Worm (Caenorhabditis elegans): ENCODE results near the gene cest-34.
A peak's percentile ranks its signal among the peaks of the same experiment; 100 is the strongest.

The cest-34 gene

DNA sequence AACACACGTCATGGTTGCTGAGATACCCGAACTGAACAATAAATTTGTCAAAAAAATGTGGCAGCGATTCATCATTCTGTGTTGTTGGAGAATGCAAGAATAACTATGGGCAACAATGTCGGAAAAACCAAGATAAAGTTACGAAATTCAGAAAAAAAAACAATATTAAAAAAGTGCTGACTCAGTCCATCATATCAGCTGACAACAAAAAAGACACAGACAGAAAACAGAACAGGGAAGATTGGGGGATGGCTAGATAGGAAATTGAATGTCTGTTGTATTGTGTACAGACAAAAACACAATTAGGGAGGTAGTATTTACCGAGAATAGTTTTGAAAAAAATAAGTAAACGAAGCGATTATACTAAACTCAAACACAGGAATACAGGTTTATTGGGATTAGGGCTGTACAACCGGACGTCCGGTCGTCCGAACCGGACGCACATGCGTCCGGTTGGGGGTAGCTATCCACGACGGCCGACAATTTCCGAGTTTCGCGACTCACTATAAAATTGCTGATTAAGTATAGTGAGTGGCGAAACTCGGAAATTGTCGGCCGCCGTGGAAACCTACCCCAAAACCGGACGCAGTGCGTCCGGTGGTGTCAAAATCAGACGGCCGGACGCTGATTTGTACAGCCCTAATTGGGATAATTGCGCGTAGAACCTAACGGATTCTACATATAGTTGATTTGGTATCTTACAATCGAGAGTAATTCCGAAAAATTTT is 18.9 kb upstream of the cest-34 start:
- TF ChIP-seq daf-12 (tag; optimal IDR thresholded peaks at IDR 0.05): no peak
- peak; percentile 59 for TF ChIP-seq pha-4 (tag; optimal IDR thresholded peaks at IDR 0.05)
- TF ChIP-seq elt-2 (tag; optimal IDR thresholded peaks at IDR 0.05): peak; percentile 12
- peak; percentile 7 for TF ChIP-seq ceh-28 (tag; optimal IDR thresholded peaks at IDR 0.05)

DNA sequence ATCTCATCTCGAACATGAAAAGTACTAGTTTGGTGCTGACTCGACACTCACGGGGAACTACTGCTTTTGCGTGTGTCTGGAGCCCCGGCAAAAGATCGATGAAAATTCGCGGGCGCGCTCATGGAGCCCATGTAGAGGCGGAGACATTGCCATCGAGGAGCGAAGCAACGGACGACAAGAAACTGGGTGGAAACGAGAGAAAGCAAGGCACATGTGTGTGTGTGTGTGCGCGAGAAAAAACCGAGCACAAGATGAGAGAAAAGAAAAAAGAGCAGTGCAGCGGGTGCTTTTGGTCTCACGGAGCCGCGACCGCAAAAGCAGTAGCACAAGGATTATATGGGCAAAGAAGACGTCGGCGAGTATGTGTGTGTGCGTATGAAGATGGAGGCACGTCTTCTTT is 17.8 kb upstream of the cest-34 start:
- TF ChIP-seq ama-1 (optimal IDR thresholded peaks at IDR 0.05): no peak
- TF ChIP-seq ceh-28 (tag; optimal IDR thresholded peaks at IDR 0.05): no peak
- TF ChIP-seq unc-62 (GFP tag; optimal IDR thresholded peaks at IDR 0.05): peak; percentile 9
- TF ChIP-seq eor-1 (tag; optimal IDR thresholded peaks at IDR 0.05): no peak
- TF ChIP-seq tbx-2 (tag; optimal IDR thresholded peaks at IDR 0.05): peak; percentile 5
- TF ChIP-seq lin-39 (tag; optimal IDR thresholded peaks at IDR 0.05): peak; percentile 86
- TF ChIP-seq lin-15B (tag; optimal IDR thresholded peaks at IDR 0.05): peak; percentile 52
- peak; percentile 85 for TF ChIP-seq ceh-82 (tag; optimal IDR thresholded peaks at IDR 0.05)
- TF ChIP-seq nfya-1 (tag; optimal IDR thresholded peaks at IDR 0.05; ENCODE audit: insufficient read depth): peak; percentile 57
- peak; percentile 83 for TF ChIP-seq hmg-11 (tag; optimal IDR thresholded peaks at IDR 0.05)
- peak; percentile 81 for TF ChIP-seq snpc-4 (tag; optimal IDR thresholded peaks at IDR 0.05)

DNA sequence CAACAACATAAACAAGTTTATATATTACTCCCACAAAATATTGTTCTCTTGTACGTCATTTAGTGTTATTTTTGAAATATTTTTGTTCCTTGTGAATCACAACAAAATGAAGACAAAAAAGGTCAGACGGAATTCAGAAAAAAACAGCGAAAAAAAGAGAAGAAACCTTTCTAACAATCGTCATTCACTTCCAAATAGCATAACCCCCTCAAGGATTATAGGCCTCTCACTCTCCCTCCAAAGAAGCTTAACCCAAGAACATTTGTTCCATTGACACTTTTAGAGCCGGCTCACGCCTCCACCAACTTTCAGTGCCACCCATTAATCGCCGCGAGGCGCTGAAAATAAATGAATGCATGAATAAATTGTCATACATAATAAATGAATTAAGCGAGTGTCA is 17.1 kb upstream of the cest-34 start:
- TF ChIP-seq R02D3.7 (tag; optimal IDR thresholded peaks at IDR 0.05) (no peak), fos-1 (tag; optimal IDR thresholded peaks at IDR 0.05) (no peak), nhr-23 (tag; optimal IDR thresholded peaks at IDR 0.05) (no peak), nhr-76 (tag; optimal IDR thresholded peaks at IDR 0.05) (no peak), sea-2 (GFP tag; optimal IDR thresholded peaks at IDR 0.05) (no peak), lin-39 (tag; optimal IDR thresholded peaks at IDR 0.05) (peak; percentile 24), nhr-237 (tag; optimal IDR thresholded peaks at IDR 0.05) (no peak), egl-27 (tag; optimal IDR thresholded peaks at IDR 0.05) (no peak)

DNA sequence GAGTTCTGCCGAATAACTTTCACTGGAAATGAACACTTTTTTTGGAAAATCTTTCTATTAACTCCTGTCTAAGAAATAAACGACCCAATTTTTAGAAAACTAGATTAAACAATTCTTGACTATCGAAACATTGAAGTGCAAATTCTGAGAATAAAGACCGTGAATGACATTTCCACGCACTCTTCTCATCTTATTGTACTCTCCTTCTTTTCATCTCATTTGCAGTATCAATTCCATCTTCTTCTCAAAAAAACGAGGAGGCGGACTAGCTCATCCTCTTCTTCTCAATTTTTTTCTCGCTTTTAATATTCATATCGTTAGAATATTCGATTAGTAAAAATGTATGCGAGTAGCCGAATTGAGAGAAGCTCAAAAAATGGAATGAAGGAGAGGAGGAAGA is 14.9 kb upstream of the cest-34 start:
- TF ChIP-seq nhr-23 (tag; optimal IDR thresholded peaks at IDR 0.05) (no peak), eor-1 (tag; optimal IDR thresholded peaks at IDR 0.05) (no peak), nhr-25 (tag; optimal IDR thresholded peaks at IDR 0.05) (no peak), ZK546.5 (tag; optimal IDR thresholded peaks at IDR 0.05) (no peak), hmg-11 (tag; optimal IDR thresholded peaks at IDR 0.05) (no peak), nhr-67 (tag; optimal IDR thresholded peaks at IDR 0.05) (no peak), aly-2 (tag; optimal IDR thresholded peaks at IDR 0.05) (no peak), daf-12 (tag; optimal IDR thresholded peaks at IDR 0.05) (no peak), ceh-16 (tag; optimal IDR thresholded peaks at IDR 0.05) (no peak), mdl-1 (tag; optimal IDR thresholded peaks at IDR 0.05) (no peak)

DNA sequence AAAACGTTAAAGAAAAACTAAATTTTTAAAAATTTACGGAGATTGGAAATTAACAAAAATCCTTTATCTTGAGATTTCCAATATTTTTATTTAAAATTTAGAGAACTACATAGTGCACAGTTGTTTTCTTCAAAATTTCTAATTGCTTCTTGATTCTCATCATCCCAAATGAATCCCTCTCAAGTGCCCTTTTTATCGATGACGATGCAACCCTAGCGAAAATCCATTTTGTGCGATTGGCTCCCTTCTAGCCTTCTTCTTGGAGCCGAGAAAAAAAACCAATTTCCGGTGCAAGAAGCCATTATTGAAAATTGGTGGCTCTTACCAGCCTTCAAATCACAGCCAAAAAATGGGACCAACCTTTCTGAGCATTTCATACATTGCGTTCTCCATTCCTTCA is 14.1 kb upstream of the cest-34 start:
- no peak for TF ChIP-seq nhr-67 (tag; optimal IDR thresholded peaks at IDR 0.05)
- TF ChIP-seq ztf-4 (tag; optimal IDR thresholded peaks at IDR 0.05): no peak
- no peak for TF ChIP-seq nhr-12 (tag; optimal IDR thresholded peaks at IDR 0.05)
- TF ChIP-seq zag-1 (tag; optimal IDR thresholded peaks at IDR 0.05): no peak
- no peak for TF ChIP-seq skn-1 (tag; optimal IDR thresholded peaks at IDR 0.05)
- TF ChIP-seq pha-4 (tag; optimal IDR thresholded peaks at IDR 0.05): no peak
- no peak for TF ChIP-seq jun-1 (tag; optimal IDR thresholded peaks at IDR 0.05)
- no peak for TF ChIP-seq ceh-16 (tag; optimal IDR thresholded peaks at IDR 0.05)
- TF ChIP-seq nhr-11 (tag; optimal IDR thresholded peaks at IDR 0.05): no peak
- no peak for TF ChIP-seq fkh-10 (GFP tag; optimal IDR thresholded peaks at IDR 0.05)
- TF ChIP-seq elt-1 (tag; optimal IDR thresholded peaks at IDR 0.05): no peak
- no peak for TF ChIP-seq ceh-28 (tag; optimal IDR thresholded peaks at IDR 0.05)
- no peak for TF ChIP-seq aly-2 (tag; optimal IDR thresholded peaks at IDR 0.05)
- TF ChIP-seq elt-3 (tag; optimal IDR thresholded peaks at IDR 0.05): no peak
- no peak for TF ChIP-seq nhr-77 (tag; optimal IDR thresholded peaks at IDR 0.05)
